Fruit fly (Drosophila melanogaster) whole organism, pupa: ENCODE measurements around the gene CG31249.

Experiments
- CG10348 ChIP-seq: fragments of 200-800 bp; sonication (Bioruptor generic); IDR thresholded peaks from 2 replicates; pipeline ENCODE4 v1.3.6; 2022; ENCODE audit warnings: missing biosample characterization, missing genetic modification characterization
- CG12605 ChIP-seq: fragments of 200-800 bp; sonication (Bioruptor generic); IDR thresholded peaks from 2 replicates; pipeline ENCODE4 v1.3.6; 2022; ENCODE audit warnings: missing biosample characterization, missing genetic modification characterization
- CG13204 ChIP-seq: fragments of 200-800 bp; sonication (Bioruptor generic); optimal IDR thresholded peaks from 2 replicates; lab custom pipeline; 2018; ENCODE audit warnings: missing biosample characterization, mild to moderate bottlenecking, missing genetic modification characterization, moderate library complexity
- CG14655 ChIP-seq: fragments of 200-800 bp; sonication (Bioruptor generic); optimal IDR thresholded peaks from 3 replicates; lab custom pipeline; 2017; ENCODE audit warnings: mild to moderate bottlenecking, missing biosample characterization, missing genetic modification reagents, missing genetic modification characterization
- CG15710 ChIP-seq: fragments of 200-800 bp; sonication (Bioruptor generic); optimal IDR thresholded peaks from 2 replicates; lab custom pipeline; 2018; ENCODE audit warnings: missing biosample characterization, mild to moderate bottlenecking, missing genetic modification characterization, moderate library complexity
- CG17806 ChIP-seq: fragments of 200-800 bp; sonication (Bioruptor generic); optimal IDR thresholded peaks from 2 replicates; lab custom pipeline; 2018; ENCODE audit warnings: missing biosample characterization, mild to moderate bottlenecking, missing genetic modification characterization, moderate library complexity
- CG32121 ChIP-seq: fragments of 200-800 bp; sonication (Bioruptor generic); IDR thresholded peaks from 2 replicates; pipeline ENCODE4 v1.3.6; 2022; ENCODE audit warnings: missing biosample characterization, missing genetic modification characterization
- CG34367 ChIP-seq: fragments of 200-800 bp; sonication (Bioruptor generic); optimal IDR thresholded peaks from 2 replicates; lab custom pipeline; 2018; ENCODE audit warnings: missing biosample characterization, mild to moderate bottlenecking, missing genetic modification characterization
- CG4496 ChIP-seq: fragments of 200-800 bp; sonication (Bioruptor generic); IDR thresholded peaks from 3 replicates; pipeline ENCODE4 v1.3.6; 2022; ENCODE audit warnings: missing biosample characterization, missing genetic modification characterization
- CG8159 ChIP-seq: fragments of 200-800 bp; sonication (Bioruptor generic); optimal IDR thresholded peaks from 3 replicates; lab custom pipeline; 2018; ENCODE audit warnings: missing biosample characterization, mild to moderate bottlenecking, missing genetic modification characterization, moderate library complexity
- CG8301 ChIP-seq: fragments of 200-800 bp; sonication (Bioruptor generic); optimal IDR thresholded peaks from 2 replicates; lab custom pipeline; 2018; ENCODE audit warnings: missing biosample characterization, mild to moderate bottlenecking, missing genetic modification characterization
- CG9948 ChIP-seq: fragments of 200-800 bp; sonication (Bioruptor generic); optimal IDR thresholded peaks from 2 replicates; lab custom pipeline; 2018; ENCODE audit warnings: missing biosample characterization, mild to moderate bottlenecking, missing genetic modification characterization, moderate library complexity
- D1 ChIP-seq: fragments of 200-800 bp; sonication (Bioruptor generic); optimal IDR thresholded peaks from 2 replicates; lab custom pipeline; 2018; ENCODE audit warnings: missing biosample characterization, mild to moderate bottlenecking, missing genetic modification characterization, moderate library complexity
- EcR ChIP-seq: fragments of 200-800 bp; sonication (Bioruptor generic); optimal IDR thresholded peaks from 3 replicates; lab custom pipeline; 2019; ENCODE audit warnings: missing biosample characterization, missing genetic modification characterization, mild to moderate bottlenecking, moderate library complexity, missing genetic modification reagents
- Ets98B ChIP-seq: fragments of 200-800 bp; sonication (Bioruptor generic); IDR thresholded peaks from 2 replicates; pipeline ENCODE4 v1.3.6; 2022; ENCODE audit warnings: missing biosample characterization, missing genetic modification characterization
- Pif1A ChIP-seq: fragments of 200-800 bp; sonication (Bioruptor generic); optimal IDR thresholded peaks from 3 replicates; lab custom pipeline; 2016; ENCODE audit warnings: missing biosample characterization, missing genetic modification characterization
- Pif1B ChIP-seq: fragments of 200-800 bp; sonication (Bioruptor generic); optimal IDR thresholded peaks from 3 replicates; lab custom pipeline; 2016; ENCODE audit warnings: missing biosample characterization, missing genetic modification characterization
- Snoo ChIP-seq: fragments of 200-800 bp; sonication (Bioruptor generic); optimal IDR thresholded peaks from 3 replicates; lab custom pipeline; 2017; ENCODE audit warnings: missing biosample characterization, mild to moderate bottlenecking, missing genetic modification characterization, inconsistent platforms
- fd96Ca ChIP-seq: fragments of 200-800 bp; sonication (Bioruptor generic); IDR thresholded peaks from 3 replicates; pipeline ENCODE4 v1.3.6; 2022; ENCODE audit warnings: missing biosample characterization, missing genetic modification characterization
- gl ChIP-seq: fragments of 200-800 bp; sonication (Bioruptor generic); optimal IDR thresholded peaks from 2 replicates; lab custom pipeline; 2018; ENCODE audit warnings: missing biosample characterization, mild to moderate bottlenecking, missing genetic modification characterization
- rn ChIP-seq: fragments of 200-800 bp; sonication (Bioruptor generic); IDR thresholded peaks from 2 replicates; pipeline ENCODE4 v1.3.6; 2022; ENCODE audit warnings: missing biosample characterization, missing genetic modification characterization

CG31249 gene

DNA sequence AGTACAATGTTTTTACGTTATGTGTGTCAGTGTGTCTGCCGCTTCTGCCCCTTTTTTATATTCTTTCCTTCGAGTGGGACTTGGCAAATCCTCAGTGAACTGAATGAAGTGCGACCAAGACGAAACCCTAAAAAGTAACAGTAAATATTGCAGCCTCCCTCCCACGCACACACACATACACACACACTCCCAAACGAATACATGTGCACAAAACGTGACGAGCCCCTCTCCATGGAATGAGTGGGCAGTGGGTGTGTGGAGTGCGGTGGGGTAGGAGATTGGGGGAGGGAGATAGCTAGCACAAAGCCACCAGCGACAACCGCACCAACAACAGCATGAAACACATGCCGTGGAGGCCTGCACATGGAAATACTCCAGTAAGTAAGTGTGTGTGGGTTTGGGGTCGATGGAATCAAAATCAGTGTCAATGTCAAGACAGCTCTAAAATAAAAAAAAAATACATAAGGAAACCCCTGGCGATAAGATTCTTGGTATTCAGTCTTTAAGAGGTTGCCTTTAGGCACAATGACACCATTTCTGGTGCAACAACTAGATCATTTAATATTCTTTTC is 28.0 kb upstream of the CG31249 start:
- no peak for TF ChIP-seq Snoo (tag; lab: Kevin White, UChicago)
- TF ChIP-seq EcR (GFP tag; lab: Kevin White, UChicago): peak; percentile 97
- TF ChIP-seq CG4496: 0 out of 3 replicates have a peak, but pooled peaks have one; percentile 17
- TF ChIP-seq CG13204: peak; percentile 73
- TF ChIP-seq CG12605 (GFP tag; lab: Robert Waterston, UW): no peak
- no peak for TF ChIP-seq CG9948 (tag; lab: Kevin White, UChicago)

DNA sequence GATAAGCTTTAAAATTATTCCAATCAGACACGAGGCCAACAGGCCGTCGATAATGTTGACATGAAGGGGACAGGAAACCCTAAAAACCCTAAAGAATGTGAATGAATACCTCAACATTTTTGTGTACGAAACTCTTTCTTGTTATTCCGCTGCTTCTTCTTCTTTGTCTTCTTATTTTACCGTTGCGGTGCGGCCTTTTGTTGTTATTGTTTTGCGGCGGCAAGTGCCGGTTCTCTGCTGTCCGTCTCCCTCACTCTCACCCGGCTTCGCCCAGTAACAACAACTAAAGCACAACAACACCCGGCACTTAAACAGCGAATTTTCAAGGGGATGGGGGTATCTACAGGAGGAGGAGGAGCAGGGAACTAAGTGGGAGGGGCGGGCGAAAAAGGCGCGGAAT is 27.5 kb upstream of the CG31249 start:
- no peak for TF ChIP-seq CG12605 (GFP tag; lab: Robert Waterston, UW)
- no peak for TF ChIP-seq rn (GFP tag; lab: Robert Waterston, UW)
- TF ChIP-seq EcR (GFP tag; lab: Kevin White, UChicago): no peak
- no peak for TF ChIP-seq Snoo (tag; lab: Kevin White, UChicago)
- TF ChIP-seq, all 21 proteins: peak for 0

DNA sequence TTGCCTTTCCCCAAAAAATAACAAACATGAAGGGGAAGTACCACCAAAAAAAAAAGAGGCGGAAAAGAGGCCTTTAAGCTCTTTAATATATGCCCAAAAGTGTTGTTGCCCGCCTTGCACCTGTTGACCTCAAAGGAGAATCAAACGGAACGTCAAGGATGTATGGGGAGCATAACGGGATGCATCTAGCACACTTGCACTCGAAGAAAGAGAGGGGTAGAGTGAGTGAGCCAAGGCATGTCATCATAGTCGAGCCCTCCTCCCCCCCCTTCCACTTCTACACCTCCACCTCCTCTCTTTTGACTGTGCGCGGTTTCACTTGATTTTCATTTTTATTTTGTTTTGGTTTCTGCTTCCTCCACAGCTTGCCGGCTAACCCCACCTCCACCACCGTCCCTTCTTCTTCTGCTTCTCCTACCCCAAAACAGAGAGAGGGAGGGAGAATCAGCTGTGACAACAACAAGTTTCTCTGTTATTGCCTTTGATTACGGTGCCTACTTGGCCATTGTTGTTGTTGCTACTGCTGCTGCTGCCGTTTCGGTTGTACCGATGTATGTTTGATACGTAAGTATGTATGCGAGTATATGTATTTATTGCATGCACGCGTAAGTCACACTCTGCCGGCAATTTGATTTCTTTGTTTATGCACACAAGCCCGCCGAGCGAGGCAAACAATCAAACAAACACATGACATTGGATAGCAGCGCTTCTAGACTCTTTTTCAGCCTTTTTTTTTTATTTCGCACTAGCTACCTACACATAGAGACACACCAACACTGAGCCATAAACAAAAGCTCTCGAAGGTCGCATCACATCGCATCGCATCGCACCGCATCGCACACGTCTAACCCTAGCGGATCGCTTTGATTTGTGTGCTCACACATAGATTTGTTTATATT is 26.0 kb upstream of the CG31249 start:
- TF ChIP-seq EcR (GFP tag; lab: Kevin White, UChicago): peak; percentile 79
- TF ChIP-seq CG10348 (GFP tag; lab: Robert Waterston, UW): no peak
- peak; percentile 21; the same call in 1 of the 2 replicates for TF ChIP-seq CG12605 (GFP tag; lab: Robert Waterston, UW)
- TF ChIP-seq CG8159 (tag; lab: Kevin White, UChicago): no peak
- no peak for TF ChIP-seq D1
- TF ChIP-seq CG8301 (tag; lab: Kevin White, UChicago): no peak
- TF ChIP-seq CG13204: peak; percentile 80
- TF ChIP-seq CG4496: 0 out of 3 replicates have a peak, but pooled peaks have one; percentile 12
- no peak for TF ChIP-seq Ets98B (GFP tag; lab: Robert Waterston, UW)
- no peak for TF ChIP-seq gl
- TF ChIP-seq Snoo (tag; lab: Kevin White, UChicago): no peak
- TF ChIP-seq, all 21 proteins: peak for 4

DNA sequence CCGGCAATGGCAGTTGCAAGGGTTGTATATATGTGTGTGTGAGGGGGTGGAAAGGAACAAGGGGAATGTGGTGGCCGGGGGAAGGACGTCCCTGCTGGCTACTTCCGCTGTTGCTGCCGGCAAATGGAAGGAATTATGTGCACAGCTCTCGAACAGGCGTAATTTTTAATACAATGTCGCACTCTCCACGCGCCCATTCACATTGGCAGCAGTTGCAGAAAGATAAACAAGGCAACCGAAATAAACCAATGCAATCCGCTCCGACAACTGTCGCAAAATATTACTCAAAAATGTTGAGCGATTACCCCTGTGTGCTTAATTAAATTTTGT is 24.7 kb upstream of the CG31249 start:
- TF ChIP-seq D1 (no peak), CG12605 (GFP tag; lab: Robert Waterston, UW) (no peak), CG14655 (GFP tag; lab: Kevin White, UChicago) (no peak), CG8301 (tag; lab: Kevin White, UChicago) (no peak), CG17806 (tag; lab: Kevin White, UChicago) (no peak), EcR (GFP tag; lab: Kevin White, UChicago) (no peak), gl (no peak), CG32121 (no peak), Pif1B (no peak), fd96Ca (GFP tag; lab: Robert Waterston, UW) (no peak), CG10348 (GFP tag; lab: Robert Waterston, UW) (no peak)

DNA sequence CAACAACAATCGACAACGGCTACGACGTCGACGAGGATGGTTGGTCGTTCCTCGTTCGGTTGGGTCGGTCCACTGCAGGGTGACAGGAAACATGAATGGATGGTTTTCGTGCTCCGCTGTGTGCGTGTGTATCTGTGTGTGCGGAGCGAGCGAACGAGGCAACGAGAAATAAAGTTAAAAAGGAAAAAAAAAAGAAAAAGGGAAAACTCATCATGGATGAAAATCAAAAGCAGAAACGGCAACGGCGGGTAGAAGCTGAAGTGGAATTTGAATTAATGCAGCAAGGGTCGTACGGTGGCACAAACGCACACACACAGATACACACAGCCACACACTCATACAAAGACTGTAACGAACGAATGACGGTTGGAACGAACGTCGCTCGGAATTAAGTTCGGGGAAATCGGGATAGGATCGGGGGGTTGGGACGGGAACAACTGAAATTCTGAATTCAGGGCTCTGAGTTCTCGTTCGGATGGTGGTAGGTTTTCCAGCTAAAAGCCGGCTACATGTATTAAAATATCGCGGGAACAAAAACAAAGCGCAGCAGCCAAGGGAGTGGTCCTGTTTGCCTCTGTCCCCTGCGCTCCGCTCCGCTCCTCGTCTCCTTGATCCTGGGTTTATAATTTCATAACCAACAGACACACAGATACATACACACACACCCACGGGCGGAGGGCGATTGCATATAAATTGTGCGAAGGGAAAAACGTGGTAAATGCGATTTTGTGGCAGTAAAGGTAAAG is 24.2 kb upstream of the CG31249 start:
- TF ChIP-seq EcR (GFP tag; lab: Kevin White, UChicago): peak; percentile 70
- TF ChIP-seq Pif1A (GFP tag; lab: Kevin White, UChicago): no peak
- TF ChIP-seq CG10348 (GFP tag; lab: Robert Waterston, UW): no peak
- TF ChIP-seq Ets98B (GFP tag; lab: Robert Waterston, UW): no peak
- no peak for TF ChIP-seq CG32121
- peak; percentile 85 for TF ChIP-seq CG13204
- TF ChIP-seq CG8159 (tag; lab: Kevin White, UChicago): peak; percentile 20
- peak; percentile 18 for TF ChIP-seq Pif1B
- TF ChIP-seq CG34367: no peak
- TF ChIP-seq D1: no peak
- TF ChIP-seq fd96Ca (GFP tag; lab: Robert Waterston, UW): no peak; the same call in 2 of the 3 replicates
- TF ChIP-seq CG9948 (tag; lab: Kevin White, UChicago): no peak
- TF ChIP-seq CG17806 (tag; lab: Kevin White, UChicago): no peak
- TF ChIP-seq CG14655 (GFP tag; lab: Kevin White, UChicago): peak; percentile 15
- TF ChIP-seq Snoo (tag; lab: Kevin White, UChicago): no peak
- no peak for TF ChIP-seq CG8301 (tag; lab: Kevin White, UChicago)
- no peak for TF ChIP-seq gl
- peak; percentile 54; the same call in 1 of the 3 replicates for TF ChIP-seq CG4496
- TF ChIP-seq CG12605 (GFP tag; lab: Robert Waterston, UW): no peak
- no peak for TF ChIP-seq CG15710
- no peak for TF ChIP-seq rn (GFP tag; lab: Robert Waterston, UW)

DNA sequence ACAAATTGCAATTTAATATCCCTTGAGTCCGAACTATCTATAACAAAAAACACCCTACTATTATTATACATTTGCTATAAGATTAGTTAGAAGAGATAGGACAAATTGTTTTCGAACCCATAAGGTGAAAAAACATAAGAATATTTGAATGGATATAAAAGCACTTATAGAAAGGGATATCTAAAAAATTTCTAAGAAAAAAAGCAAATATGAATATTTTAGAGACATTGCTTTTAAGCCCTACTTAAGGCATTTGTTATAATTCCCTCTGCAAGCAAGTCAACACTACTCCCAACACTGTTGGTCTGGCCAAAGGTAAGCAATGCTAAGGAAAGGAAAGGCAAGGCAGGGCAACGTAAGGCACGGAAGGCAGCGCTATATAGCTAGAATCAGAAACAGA is 23.5 kb upstream of the CG31249 start:
- TF ChIP-seq CG12605 (GFP tag; lab: Robert Waterston, UW) (no peak), CG9948 (tag; lab: Kevin White, UChicago) (peak; percentile 12)
